Worm (Caenorhabditis elegans) whole organism, early embryonic: Measurements from ENCODE around the gene nlp-28.
A peak's percentile ranks its signal among the peaks of the same experiment; 100 is the strongest.

ENCODE experiments used
- B0310.2 ChIP-seq: sonication (generic microtip); optimal IDR thresholded peaks from 2 replicates; lab custom pipeline; 2016; ENCODE audit warnings: mild to moderate bottlenecking, missing genetic modification characterization, missing compliant biosample characterization
- F13C5.2 ChIP-seq: sonication (generic microtip); optimal IDR thresholded peaks from 2 replicates; lab custom pipeline; 2017; ENCODE audit warnings: mild to moderate bottlenecking, missing genetic modification characterization, inconsistent platforms, missing compliant biosample characterization
- aly-1 ChIP-seq: sonication (generic microtip); optimal IDR thresholded peaks from 2 replicates; lab custom pipeline; 2016; ENCODE audit warnings: missing genetic modification characterization, missing compliant biosample characterization
- ama-1 ChIP-seq: fragments of 150-350 bp; optimal IDR thresholded peaks from 2 replicates; lab custom pipeline; 2014
- ceh-13 ChIP-seq: fragments of 200-800 bp; sonication (Bioruptor generic); optimal IDR thresholded peaks from 2 replicates; lab custom pipeline; 2018; ENCODE audit warnings: mild to moderate bottlenecking, missing genetic modification characterization, missing compliant biosample characterization
- ceh-36 ChIP-seq: sonication (generic microtip); optimal IDR thresholded peaks from 2 replicates; lab custom pipeline; 2016; ENCODE audit warnings: missing genetic modification characterization, inconsistent platforms, missing compliant biosample characterization
- ets-7 ChIP-seq: sonication (generic microtip); optimal IDR thresholded peaks from 2 replicates; lab custom pipeline; 2016; ENCODE audit warnings: missing genotype, missing genetic modification characterization, missing compliant biosample characterization
- flt-1 ChIP-seq: fragments of 200-800 bp; sonication (Bioruptor generic); IDR thresholded peaks from 2 replicates; pipeline ENCODE4 v1.3.6; 2022; ENCODE audit warnings: missing genetic modification characterization, missing compliant biosample characterization
- hmbx-1 ChIP-seq: sonication (generic microtip); optimal IDR thresholded peaks from 2 replicates; lab custom pipeline; 2016; ENCODE audit warnings: mild to moderate bottlenecking, missing genetic modification characterization, missing compliant biosample characterization
- hmg-4 ChIP-seq: fragments of 200-800 bp; sonication (Bioruptor generic); optimal IDR thresholded peaks from 2 replicates; lab custom pipeline; 2018; ENCODE audit warnings: mild to moderate bottlenecking, missing genetic modification characterization, missing compliant biosample characterization
- hnd-1 ChIP-seq: sonication (generic microtip); optimal IDR thresholded peaks from 2 replicates; lab custom pipeline; 2016; ENCODE audit warnings: missing genetic modification characterization, missing compliant biosample characterization
- pes-1 ChIP-seq: fragments of 200-800 bp; sonication (Bioruptor generic); IDR thresholded peaks from 2 replicates; pipeline ENCODE4 v1.3.6; 2022; ENCODE audit warnings: missing genetic modification reagents, missing genetic modification characterization, missing compliant biosample characterization
- scrt-1 ChIP-seq: fragments of 200-800 bp; sonication (Bioruptor generic); IDR thresholded peaks from 2 replicates; pipeline ENCODE4 v1.3.6; 2022; ENCODE audit warnings: missing genetic modification characterization, missing compliant biosample characterization
- sea-1 ChIP-seq: fragments of 200-800 bp; sonication (Bioruptor generic); conservative IDR thresholded peaks from 2 replicates; pipeline ENCODE4 v1.3.6; 2022; ENCODE audit warnings: missing genetic modification characterization, missing compliant biosample characterization
- tbx-11 ChIP-seq: fragments of 200-800 bp; sonication (Bioruptor generic); IDR thresholded peaks from 2 replicates; pipeline ENCODE4 v1.3.6; 2022; ENCODE audit warnings: missing genetic modification characterization, missing compliant biosample characterization
- tbx-37 ChIP-seq: fragments of 200-800 bp; sonication (Bioruptor generic); conservative IDR thresholded peaks from 2 replicates; pipeline ENCODE4 v1.3.6; 2022; ENCODE audit warnings: missing genetic modification reagents, missing genetic modification characterization, missing compliant biosample characterization
- tra-4 ChIP-seq: sonication (generic microtip); optimal IDR thresholded peaks from 2 replicates; lab custom pipeline; 2017; ENCODE audit warnings: missing genetic modification characterization, missing compliant biosample characterization

Gene nlp-28

DNA sequence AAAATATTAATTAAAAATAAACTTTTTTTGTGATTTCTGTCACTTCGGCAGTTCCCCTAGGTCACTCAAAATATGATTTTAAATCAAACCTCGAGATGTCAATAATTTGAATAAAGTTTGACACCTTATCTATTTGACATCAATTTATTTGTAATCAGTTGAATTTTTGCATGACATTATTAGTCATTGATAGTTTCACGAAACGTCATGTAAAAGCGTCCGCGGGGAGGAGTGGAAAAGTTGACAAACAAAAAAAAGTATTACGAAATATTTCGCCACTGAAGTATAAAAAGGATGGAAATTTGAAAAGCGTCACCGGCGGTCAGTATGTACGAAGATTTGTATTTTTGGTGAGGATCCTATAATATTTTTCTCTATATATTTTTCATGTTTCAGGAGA is 37.1 kb downstream of the nlp-28 start, which contains the start of gene K09D9.1:
TSS of gene K09D9.1 (plus strand) at position 271 of the 400 bp plus-strand sequence.
- TF ChIP-seq ceh-13 (GFP tag; lab: Kevin White, UChicago) (no peak), tbx-11 (no peak)

ce11 chrV:4029627-4030026 is 41.9 kb downstream of the nlp-28 start:
- no peak for TF ChIP-seq sea-1 (GFP tag; lab: Robert Waterston, UW)
- TF ChIP-seq flt-1 (GFP tag; lab: Robert Waterston, UW): 0 out of 2 replicates have a peak, but pooled peaks have one; percentile 23

DNA sequence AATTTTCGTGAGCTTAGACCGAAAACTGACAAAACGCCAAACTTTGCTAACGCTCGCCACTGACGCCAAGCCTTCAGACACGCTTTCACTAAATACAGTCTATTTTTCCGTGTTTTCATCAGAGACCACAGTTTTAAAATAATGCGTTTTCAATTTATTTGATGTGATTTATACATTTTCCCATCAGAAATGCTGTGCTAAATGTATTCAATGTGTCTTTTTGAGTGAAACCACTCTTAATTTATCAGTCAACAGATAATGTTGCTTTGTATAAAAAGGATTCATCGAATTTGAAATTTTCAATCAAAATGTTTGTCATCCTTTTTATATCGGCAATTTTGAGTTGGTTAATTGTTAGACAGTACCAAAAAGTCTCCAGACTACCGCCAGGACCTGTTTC is 43.6 kb downstream of the nlp-28 start, which contains the start of gene cyp-35A4:
TSS of gene cyp-35A4 (plus strand) at position 301 of the 400 bp plus-strand sequence.
- TF ChIP-seq tbx-37 (GFP tag; lab: Robert Waterston, UW) (no peak), ceh-36 (tag; lab: Kevin White, UChicago) (no peak), tra-4 (no peak), ets-7 (tag; lab: Kevin White, UChicago) (no peak), hmbx-1 (tag; lab: Kevin White, UChicago) (no peak), tbx-11 (no peak), pes-1 (GFP tag; lab: Robert Waterston, UW) (no peak), ama-1 (lab: Kevin White, UChicago) (no peak), aly-1 (no peak)

- no peak for TF ChIP-seq tbx-37 (GFP tag; lab: Robert Waterston, UW)
- TF ChIP-seq hmg-4 (GFP tag; lab: Kevin White, UChicago): no peak
- no peak for TF ChIP-seq ceh-13 (GFP tag; lab: Kevin White, UChicago)
- TF ChIP-seq tra-4: no peak
- TF ChIP-seq sea-1 (GFP tag; lab: Robert Waterston, UW): no peak
- TF ChIP-seq hnd-1 (tag; lab: Kevin White, UChicago): no peak
- no peak for TF ChIP-seq pes-1 (GFP tag; lab: Robert Waterston, UW)
- TF ChIP-seq F13C5.2 (tag; lab: Kevin White, UChicago): no peak
- no peak for TF ChIP-seq ama-1 (lab: Kevin White, UChicago)
- no peak for TF ChIP-seq scrt-1 (GFP tag; lab: Robert Waterston, UW)
- TF ChIP-seq hmbx-1 (tag; lab: Kevin White, UChicago): no peak
- no peak for TF ChIP-seq tbx-11
- no peak for TF ChIP-seq aly-1
- no peak for TF ChIP-seq flt-1 (GFP tag; lab: Robert Waterston, UW)
- TF ChIP-seq ceh-36 (tag; lab: Kevin White, UChicago): no peak
Measured at ce11 chrV:4034303-4034702, 46.6 kb downstream of the nlp-28 start, which contains the start of gene C49G7.7. TSS of gene C49G7.7 (plus strand) at chrV:4034476.

DNA sequence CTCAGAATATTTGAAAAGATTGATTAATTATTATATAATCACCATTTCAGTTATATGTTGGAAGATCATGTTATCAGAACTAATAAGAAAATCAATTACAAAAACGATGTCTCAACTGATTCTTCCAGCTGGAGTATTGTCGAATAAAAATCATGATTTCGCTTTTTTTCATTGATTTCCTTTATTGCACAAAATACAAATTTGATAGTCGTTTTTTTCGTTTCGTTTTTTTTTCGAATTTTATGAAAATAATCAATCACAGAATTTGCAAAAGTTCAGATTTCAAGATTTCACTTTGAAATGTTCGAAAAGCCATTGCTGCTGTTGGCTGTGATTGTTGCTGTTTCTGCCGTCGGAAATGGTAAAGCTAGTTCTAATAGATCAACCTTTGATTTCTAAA is 48.1 kb downstream of the nlp-28 start, which contains the start of gene C49G7.13:
TSS of gene C49G7.13 (plus strand) at position 301 of the 400 bp plus-strand sequence.
- no peak for TF ChIP-seq tbx-37 (GFP tag; lab: Robert Waterston, UW)
- no peak for TF ChIP-seq hmg-4 (GFP tag; lab: Kevin White, UChicago)
- no peak for TF ChIP-seq tra-4
- TF ChIP-seq ets-7 (tag; lab: Kevin White, UChicago): no peak
- no peak for TF ChIP-seq scrt-1 (GFP tag; lab: Robert Waterston, UW)
- no peak for TF ChIP-seq F13C5.2 (tag; lab: Kevin White, UChicago)
- no peak for TF ChIP-seq tbx-11
- no peak for TF ChIP-seq aly-1
- TF ChIP-seq B0310.2 (tag; lab: Kevin White, UChicago): no peak
- no peak for TF ChIP-seq sea-1 (GFP tag; lab: Robert Waterston, UW)
- no peak for TF ChIP-seq pes-1 (GFP tag; lab: Robert Waterston, UW)
